Fruit fly (Drosophila melanogaster) whole organism, embryonic: ENCODE measurements around the gene CG17027.

ENCODE experiments used
- Abd-B ChIP-seq: fragments of 200-800 bp; sonication (Bioruptor generic); optimal IDR thresholded peaks from 2 replicates; lab custom pipeline; 2018; ENCODE audit warnings: missing biosample characterization, mild to moderate bottlenecking, missing genetic modification characterization, moderate library complexity
- BEAF-32 ChIP-seq: fragments of 200-800 bp; sonication (Bioruptor generic); optimal IDR thresholded peaks from 3 replicates; lab custom pipeline; 2017; ENCODE audit warnings: missing biosample characterization, missing genetic modification characterization, mild to moderate bottlenecking, moderate library complexity, missing genetic modification reagents
- Bteb2 ChIP-seq: fragments of 200-800 bp; sonication (Bioruptor generic); optimal IDR thresholded peaks from 2 replicates; lab custom pipeline; 2016; ENCODE audit warnings: missing biosample characterization, missing genetic modification characterization
- CG10979 ChIP-seq: fragments of 200-800 bp; sonication (Bioruptor generic); optimal IDR thresholded peaks from 2 replicates; lab custom pipeline; 2018; ENCODE audit warnings: missing biosample characterization, mild to moderate bottlenecking, missing genetic modification characterization, moderate library complexity
- CG11723 ChIP-seq: fragments of 200-800 bp; sonication (Bioruptor generic); optimal IDR thresholded peaks from 2 replicates; lab custom pipeline; 2017; ENCODE audit warnings: missing biosample characterization, mild to moderate bottlenecking, missing genetic modification characterization
- CG12155 ChIP-seq: fragments of 200-800 bp; sonication (Bioruptor generic); optimal IDR thresholded peaks from 3 replicates; lab custom pipeline; 2016; ENCODE audit warnings: missing biosample characterization, missing genetic modification characterization
- CG1529 ChIP-seq: fragments of 200-800 bp; sonication (Bioruptor generic); optimal IDR thresholded peaks from 3 replicates; lab custom pipeline; 2018; ENCODE audit warnings: missing biosample characterization, missing genetic modification characterization
- CG1603 ChIP-seq: fragments of 200-800 bp; sonication (Bioruptor generic); optimal IDR thresholded peaks from 2 replicates; lab custom pipeline; 2019; ENCODE audit warnings: missing biosample characterization, mild to moderate bottlenecking, missing genetic modification characterization, moderate library complexity
- CG17385 ChIP-seq: fragments of 200-800 bp; sonication (Bioruptor generic); optimal IDR thresholded peaks from 3 replicates; lab custom pipeline; 2018; ENCODE audit warnings: missing biosample characterization, mild to moderate bottlenecking, missing genetic modification characterization
- CG17568 ChIP-seq: fragments of 200-800 bp; sonication (Bioruptor generic); optimal IDR thresholded peaks from 2 replicates; lab custom pipeline; 2018; ENCODE audit warnings: missing biosample characterization, mild to moderate bottlenecking, missing genetic modification characterization, moderate library complexity
- CG17829 ChIP-seq: fragments of 200-800 bp; optimal IDR thresholded peaks from 2 replicates; lab custom pipeline; 2019; ENCODE audit warnings: missing biosample characterization, mild to moderate bottlenecking, missing genetic modification characterization, moderate library complexity
- CG2875 ChIP-seq: fragments of 200-800 bp; sonication (Bioruptor generic); optimal IDR thresholded peaks from 2 replicates; lab custom pipeline; 2017; ENCODE audit warnings: missing biosample characterization, mild to moderate bottlenecking, missing genetic modification characterization, missing genetic modification reagents
- CG33557 ChIP-seq: fragments of 200-800 bp; sonication (Bioruptor generic); optimal IDR thresholded peaks from 2 replicates; lab custom pipeline; 2019; ENCODE audit warnings: missing biosample characterization, mild to moderate bottlenecking, missing genetic modification characterization, moderate library complexity
- CG34376 ChIP-seq: fragments of 200-800 bp; sonication (Bioruptor generic); optimal IDR thresholded peaks from 2 replicates; lab custom pipeline; 2018; ENCODE audit warnings: missing biosample characterization, mild to moderate bottlenecking, missing genetic modification characterization
- CG43689 ChIP-seq: fragments of 200-800 bp; sonication (Bioruptor generic); IDR thresholded peaks from 2 replicates; pipeline ENCODE4 v1.3.6; 2022; ENCODE audit warnings: missing biosample characterization, missing genetic modification characterization
- CG6689 ChIP-seq: fragments of 200-800 bp; sonication (Bioruptor generic); IDR thresholded peaks from 2 replicates; pipeline ENCODE4 v1.3.6; 2022; ENCODE audit warnings: missing biosample characterization, missing genetic modification characterization
- CG6791 ChIP-seq: fragments of 200-800 bp; sonication (Bioruptor generic); IDR thresholded peaks from 3 replicates; pipeline ENCODE4 v1.3.6; 2022; ENCODE audit warnings: missing biosample characterization, missing genetic modification characterization; ENCODE audit not compliant: partially characterized antibody
- CG9932 ChIP-seq: fragments of 200-800 bp; sonication (Bioruptor generic); IDR thresholded peaks from 2 replicates; pipeline ENCODE4 v1.3.6; 2022; ENCODE audit warnings: missing biosample characterization, missing genetic modification characterization
- CoRest ChIP-seq: fragments of 200-800 bp; sonication (Bioruptor generic); optimal IDR thresholded peaks from 3 replicates; lab custom pipeline; 2018; ENCODE audit warnings: missing biosample characterization, mild to moderate bottlenecking, missing genetic modification characterization, moderate library complexity
- D ChIP-seq, 2 experiments: fragments of 200-800 bp in 1 of 2; fragments of >200 bp in 1 of 2; sonication (Bioruptor generic) in 1 of 2; optimal IDR thresholded peaks; 2 replicates in 1 of 2; 3 replicates in 1 of 2; lab custom pipeline; 2017; ENCODE audit warnings: mild to moderate bottlenecking in 1 of 2, missing biosample characterization in 1 of 2, missing genetic modification characterization in 1 of 2, missing genetic modification reagents in 1 of 2
- Dip2 ChIP-seq: fragments of 200-800 bp; sonication (Bioruptor generic); IDR thresholded peaks from 2 replicates; pipeline ENCODE4 v1.3.6; 2022; ENCODE audit warnings: missing biosample characterization, missing genetic modification characterization
- Dip3 ChIP-seq: fragments of 200-800 bp; sonication (Bioruptor generic); optimal IDR thresholded peaks from 3 replicates; lab custom pipeline; 2016; ENCODE audit warnings: missing biosample characterization, missing genetic modification characterization
- Doc3 ChIP-seq: fragments of 200-800 bp; sonication (Bioruptor generic); IDR thresholded peaks from 3 replicates; pipeline ENCODE4 v1.3.6; 2022; ENCODE audit warnings: missing biosample characterization, missing genetic modification characterization; ENCODE audit not compliant: partially characterized antibody
- Ets97D ChIP-seq: fragments of 200-800 bp; sonication (Bioruptor generic); optimal IDR thresholded peaks from 3 replicates; lab custom pipeline; 2016; ENCODE audit warnings: missing biosample characterization, missing genetic modification characterization
- Gsc ChIP-seq: fragments of 200-800 bp; sonication (Bioruptor generic); IDR thresholded peaks from 2 replicates; pipeline ENCODE4 v1.3.6; 2022; ENCODE audit warnings: missing biosample characterization, missing genetic modification characterization
- Lhr ChIP-seq: fragments of 200-800 bp; sonication (Bioruptor generic); optimal IDR thresholded peaks from 3 replicates; lab custom pipeline; 2017; ENCODE audit warnings: mild to moderate bottlenecking, missing biosample characterization, missing genetic modification reagents, missing genetic modification characterization
- Mrtf ChIP-seq: fragments of 200-800 bp; sonication (Bioruptor generic); IDR thresholded peaks from 3 replicates; pipeline ENCODE4 v1.3.6; 2022; ENCODE audit warnings: missing biosample characterization, missing genetic modification characterization
- Oli ChIP-seq: fragments of 200-800 bp; sonication (Bioruptor generic); optimal IDR thresholded peaks from 2 replicates; lab custom pipeline; 2018; ENCODE audit warnings: missing biosample characterization, mild to moderate bottlenecking, missing genetic modification characterization, moderate library complexity
- Ptx1 ChIP-seq: fragments of 200-800 bp; sonication (Bioruptor generic); IDR thresholded peaks from 2 replicates; pipeline ENCODE4 v1.3.6; 2022; ENCODE audit warnings: missing biosample characterization, missing genetic modification characterization
- Sox100B ChIP-seq: fragments of 200-800 bp; sonication (Bioruptor generic); optimal IDR thresholded peaks from 3 replicates; lab custom pipeline; 2018; ENCODE audit warnings: missing biosample characterization, mild to moderate bottlenecking, missing genetic modification characterization
- Xrp1 ChIP-seq: fragments of 200-800 bp; sonication (Bioruptor generic); IDR thresholded peaks from 2 replicates; pipeline ENCODE4 v1.3.6; 2022; ENCODE audit warnings: missing biosample characterization, missing genetic modification characterization
- bab2 ChIP-seq: fragments of 200-800 bp; sonication (Bioruptor generic); optimal IDR thresholded peaks from 2 replicates; lab custom pipeline; 2016; ENCODE audit warnings: missing biosample characterization, missing genetic modification characterization
- cad ChIP-seq: fragments of >200 bp; optimal IDR thresholded peaks from 2 replicates; lab custom pipeline; 2017; ENCODE audit warnings: missing biosample characterization, missing genetic modification characterization
- corto ChIP-seq: fragments of 200-800 bp; sonication (Bioruptor generic); optimal IDR thresholded peaks from 2 replicates; lab custom pipeline; 2016; ENCODE audit warnings: missing biosample characterization, mild to moderate bottlenecking, missing genetic modification characterization, moderate library complexity
- crp ChIP-seq, 2 experiments: fragments of 200-800 bp; sonication (Bioruptor generic); optimal IDR thresholded peaks; 2 replicates in 1 of 2; 3 replicates in 1 of 2; lab custom pipeline; 2017; ENCODE audit warnings: missing biosample characterization in 2 of 2, missing genetic modification characterization in 2 of 2, mild to moderate bottlenecking in 1 of 2, moderate library complexity in 1 of 2
- dpn ChIP-seq, 2 experiments: fragments of 200-800 bp; sonication (Bioruptor generic); optimal IDR thresholded peaks; 3 replicates each; lab custom pipeline; 2016; ENCODE audit warnings: missing biosample characterization in 2 of 2, missing genetic modification characterization in 2 of 2
- hb ChIP-seq: fragments of 200-800 bp; sonication (Bioruptor generic); IDR thresholded peaks from 3 replicates; pipeline ENCODE4 v1.3.6; 2022; ENCODE audit warnings: missing biosample characterization, missing genetic modification characterization; ENCODE audit not compliant: partially characterized antibody
- hbn ChIP-seq: fragments of 200-800 bp; sonication (Bioruptor generic); IDR thresholded peaks from 2 replicates; pipeline ENCODE4 v1.3.6; 2022; ENCODE audit warnings: missing biosample characterization, missing genetic modification characterization; ENCODE audit not compliant: partially characterized antibody
- her ChIP-seq: fragments of 200-800 bp; sonication (Bioruptor generic); optimal IDR thresholded peaks from 2 replicates; lab custom pipeline; 2016; ENCODE audit warnings: missing biosample characterization, missing genetic modification characterization
- jigr1 ChIP-seq: fragments of 200-800 bp; sonication (Bioruptor generic); IDR thresholded peaks from 3 replicates; pipeline ENCODE4 v1.3.6; 2022; ENCODE audit warnings: missing biosample characterization, missing genetic modification characterization
- kah ChIP-seq: fragments of 200-800 bp; sonication (Bioruptor generic); optimal IDR thresholded peaks from 2 replicates; lab custom pipeline; 2018; ENCODE audit warnings: missing biosample characterization, mild to moderate bottlenecking, missing genetic modification characterization
- knrl ChIP-seq: fragments of 200-800 bp; sonication (Bioruptor generic); IDR thresholded peaks from 3 replicates; pipeline ENCODE4 v1.3.6; 2022; ENCODE audit warnings: missing biosample characterization, missing genetic modification characterization; ENCODE audit not compliant: partially characterized antibody
- pho ChIP-seq: fragments of 200-800 bp; sonication (Bioruptor generic); optimal IDR thresholded peaks from 2 replicates; lab custom pipeline; 2016; ENCODE audit warnings: missing biosample characterization, missing genetic modification characterization
- pnt ChIP-seq: fragments of 200-800 bp; sonication (Bioruptor generic); optimal IDR thresholded peaks from 3 replicates; lab custom pipeline; 2016; ENCODE audit warnings: missing biosample characterization, missing genetic modification characterization
- seq ChIP-seq: fragments of 200-800 bp; sonication (Bioruptor generic); IDR thresholded peaks from 2 replicates; pipeline ENCODE4 v1.3.6; 2022; ENCODE audit warnings: missing biosample characterization, missing genetic modification characterization
- slbo ChIP-seq: fragments of 200-800 bp; sonication (Bioruptor generic); IDR thresholded peaks from 2 replicates; pipeline ENCODE4 v1.3.6; 2022; ENCODE audit warnings: missing biosample characterization, missing genetic modification characterization
- sob ChIP-seq: fragments of 200-800 bp; sonication (Bioruptor generic); IDR thresholded peaks from 2 replicates; pipeline ENCODE4 v1.3.6; 2022; ENCODE audit warnings: missing biosample characterization, missing genetic modification characterization
- zfh2 ChIP-seq: fragments of 200-800 bp; sonication (Bioruptor generic); optimal IDR thresholded peaks from 2 replicates; lab custom pipeline; 2016; ENCODE audit warnings: missing biosample characterization, missing genetic modification characterization

CG17027 gene

DNA sequence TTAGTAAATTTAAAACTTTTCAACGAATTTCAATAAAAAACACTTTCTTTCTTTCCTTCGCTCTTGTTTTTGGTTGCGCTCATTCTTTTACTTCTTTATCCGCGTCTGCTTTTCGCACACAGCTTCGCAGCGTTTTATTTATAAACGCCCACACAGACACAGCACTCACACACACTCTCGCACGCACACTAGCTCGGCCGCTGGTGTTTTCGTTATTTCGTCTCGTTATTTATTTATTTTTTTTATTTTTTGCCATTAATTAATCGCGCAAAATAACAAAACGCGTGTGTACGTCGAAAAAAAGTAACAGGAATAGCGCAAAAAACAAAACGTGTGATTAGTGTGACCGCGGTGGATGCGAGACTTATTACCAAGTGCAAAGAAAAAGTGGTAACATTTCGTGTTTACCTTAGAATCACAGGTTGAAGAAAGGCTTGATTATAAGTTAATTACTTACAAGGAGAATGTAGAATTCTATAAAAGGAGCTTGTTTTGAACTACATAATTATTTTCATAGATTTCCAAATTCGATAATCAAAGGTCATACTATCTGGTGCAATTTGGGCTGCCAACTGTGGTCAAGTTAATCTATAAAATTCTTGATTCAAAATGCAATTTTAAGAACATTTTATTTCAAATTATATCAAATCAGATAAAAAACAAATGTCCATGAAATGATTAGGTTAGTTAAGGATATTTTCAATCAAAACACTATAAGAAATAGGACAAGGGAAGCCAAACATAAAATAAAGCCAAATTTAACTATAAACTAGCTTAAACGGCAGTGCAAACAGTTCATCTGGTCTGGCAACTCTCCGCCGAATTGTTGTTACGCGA lies 24.7 kb downstream of the CG17027 start, which contains the start of the genes hzg and mRpS31 (continued):
- TF ChIP-seq CG43689 (GFP tag; lab: Robert Waterston, UW), result no peak
- TF ChIP-seq sob, result peak; percentile 41; the same call in 1 of the 2 replicates
- peak; percentile 58 for TF ChIP-seq CG17568
- no peak for TF ChIP-seq her (GFP tag; lab: Kevin White, UChicago)
- no peak for TF ChIP-seq hbn
- TF ChIP-seq CG9932 (GFP tag; lab: Robert Waterston, UW), result peak; percentile 63
- TF ChIP-seq pho (GFP tag; lab: Kevin White, UChicago), result peak; percentile 60
- TF ChIP-seq Abd-B (GFP tag; lab: Kevin White, UChicago), result peak; percentile 31
- TF ChIP-seq hb (GFP tag; lab: Robert Waterston, UW), result no peak
- TF ChIP-seq zfh2 (GFP tag; lab: Kevin White, UChicago), result peak; percentile 60
- no peak for TF ChIP-seq CG2875 (GFP tag; lab: Kevin White, UChicago)
- peak; percentile 55 for TF ChIP-seq Lhr (GFP tag; lab: Kevin White, UChicago)
- TF ChIP-seq crp (GFP tag; optimal IDR thresholded peaks at IDR 0.05; lab: Kevin White, UChicago), result no peak
- TF ChIP-seq CG17385 (GFP tag; lab: Kevin White, UChicago), result peak; percentile 26
- TF ChIP-seq CoRest (tag; lab: Kevin White, UChicago), result peak; percentile 73
- TF ChIP-seq BEAF-32 (GFP tag; lab: Kevin White, UChicago), result peak; percentile 51
- no peak for TF ChIP-seq Doc3 (GFP tag; lab: Robert Waterston, UW)
- no peak for TF ChIP-seq seq (GFP tag; lab: Robert Waterston, UW)
- no peak for TF ChIP-seq bab2 (GFP tag; lab: Kevin White, UChicago)
- no peak for TF ChIP-seq Gsc (GFP tag; lab: Robert Waterston, UW)
- peak; percentile 31 for TF ChIP-seq CG33557 (GFP tag; lab: Kevin White, UChicago)
- TF ChIP-seq CG6689 (GFP tag; lab: Robert Waterston, UW), result 0 out of 2 replicates have a peak, but pooled peaks have one; percentile 31
- TF ChIP-seq corto (GFP tag; lab: Kevin White, UChicago), result peak; percentile 28
- TF ChIP-seq Sox100B (GFP tag; lab: Kevin White, UChicago), result peak; percentile 40
- no peak; the same call in 2 of the 3 replicates for TF ChIP-seq CG6791 (GFP tag; lab: Robert Waterston, UW)
- TF ChIP-seq Ptx1 (GFP tag; lab: Robert Waterston, UW), result peak; percentile 70
- TF ChIP-seq CG17829 (tag; lab: Kevin White, UChicago), result peak; percentile 82
- peak; percentile 45 for TF ChIP-seq CG12155
- peak; percentile 46 to 65 for TF ChIP-seq dpn (GFP tag; optimal IDR thresholded peaks at IDR 0.05; lab: Kevin White, UChicago)
- peak; percentile 52; the same call in 1 of the 2 replicates for TF ChIP-seq Xrp1 (GFP tag; lab: Robert Waterston, UW)
- no peak for TF ChIP-seq CG1603 (tag; lab: Kevin White, UChicago)
- peak; percentile 20 for TF ChIP-seq Dip3 (GFP tag; lab: Kevin White, UChicago)
- TF ChIP-seq slbo (GFP tag; lab: Robert Waterston, UW), result peak; percentile 65
- no peak for TF ChIP-seq D (optimal IDR thresholded peaks at IDR 0.05; lab: Kevin White, UChicago)
- TF ChIP-seq D (GFP tag; optimal IDR thresholded peaks at IDR 0.05; lab: Kevin White, UChicago), result peak; percentile 26
- peak; percentile 56 for TF ChIP-seq Ets97D (GFP tag; lab: Kevin White, UChicago)
- peak; percentile 30 for TF ChIP-seq pnt (GFP tag; lab: Kevin White, UChicago)
- TF ChIP-seq Bteb2 (GFP tag; lab: Kevin White, UChicago), result peak; percentile 27
- TF ChIP-seq CG1529, result no peak
- no peak for TF ChIP-seq kah
- no peak for TF ChIP-seq knrl (GFP tag; lab: Robert Waterston, UW)
- TF ChIP-seq CG34376 (GFP tag; lab: Kevin White, UChicago), result peak; percentile 36
- peak; percentile 40 for TF ChIP-seq CG10979 (tag; lab: Kevin White, UChicago)
- TF ChIP-seq CG11723 (GFP tag; lab: Kevin White, UChicago), result no peak
- no peak for TF ChIP-seq Mrtf (GFP tag; lab: Robert Waterston, UW)
- TF ChIP-seq Oli (tag; lab: Kevin White, UChicago), result peak; percentile 1
- no peak for TF ChIP-seq Dip2 (GFP tag; lab: Robert Waterston, UW)
- no peak for TF ChIP-seq cad (GFP tag; lab: Kevin White, UChicago)
- TF ChIP-seq jigr1 (GFP tag; lab: Robert Waterston, UW), result no peak
